Fruit fly (Drosophila melanogaster) whole organism, prepupa: Measurements from ENCODE around the gene zetaCOP.

ENCODE experiments used
- CG10631 ChIP-seq: fragments of 200-800 bp; sonication (Bioruptor generic); optimal IDR thresholded peaks from 2 replicates; lab custom pipeline; 2016; ENCODE audit warnings: missing biosample characterization, missing genetic modification characterization
- CG10669 ChIP-seq: fragments of 200-800 bp; sonication (Bioruptor generic); optimal IDR thresholded peaks from 3 replicates; lab custom pipeline; 2018; ENCODE audit warnings: missing biosample characterization, mild to moderate bottlenecking, missing genetic modification characterization, moderate library complexity
- CG11294 ChIP-seq: fragments of 200-800 bp; sonication (Bioruptor generic); IDR thresholded peaks from 2 replicates; pipeline ENCODE4 v1.3.6; 2022; ENCODE audit warnings: missing biosample characterization, missing genetic modification characterization
- CG11902 ChIP-seq: fragments of 200-800 bp; sonication (Bioruptor generic); optimal IDR thresholded peaks from 3 replicates; lab custom pipeline; 2016; ENCODE audit warnings: missing biosample characterization, missing genetic modification characterization
- CG15336 ChIP-seq: fragments of 200-800 bp; sonication (Bioruptor generic); IDR thresholded peaks from 2 replicates; pipeline ENCODE4 v1.3.6; 2022; ENCODE audit warnings: missing biosample characterization, missing genetic modification characterization
- CG1621 ChIP-seq: fragments of 200-800 bp; sonication (Bioruptor generic); optimal IDR thresholded peaks from 3 replicates; lab custom pipeline; 2018; ENCODE audit warnings: missing biosample characterization, mild to moderate bottlenecking, missing genetic modification characterization
- CG16779 ChIP-seq: fragments of 200-800 bp; sonication (Bioruptor generic); optimal IDR thresholded peaks from 3 replicates; lab custom pipeline; 2017; ENCODE audit warnings: missing biosample characterization, mild to moderate bottlenecking, missing genetic modification characterization
- CG32006 ChIP-seq: fragments of 200-800 bp; sonication (Bioruptor generic); optimal IDR thresholded peaks from 3 replicates; lab custom pipeline; 2017; ENCODE audit warnings: missing biosample characterization, mild to moderate bottlenecking, missing genetic modification characterization
- CG34406 ChIP-seq: fragments of 200-800 bp; sonication (Bioruptor generic); optimal IDR thresholded peaks from 3 replicates; lab custom pipeline; 2016; ENCODE audit warnings: missing biosample characterization, missing genetic modification characterization
- CG3919 ChIP-seq: fragments of 200-800 bp; sonication (Bioruptor generic); optimal IDR thresholded peaks from 3 replicates; lab custom pipeline; 2016; ENCODE audit warnings: missing biosample characterization, missing genetic modification characterization
- CG4318 ChIP-seq: fragments of 200-800 bp; sonication (Bioruptor generic); optimal IDR thresholded peaks from 3 replicates; lab custom pipeline; 2017; ENCODE audit warnings: missing biosample characterization, mild to moderate bottlenecking, missing genetic modification characterization
- CG6163 ChIP-seq: fragments of 200-800 bp; sonication (Bioruptor generic); IDR thresholded peaks from 3 replicates; pipeline ENCODE4 v1.3.6; 2022; ENCODE audit warnings: missing biosample characterization, missing genetic modification characterization
- CG6276 ChIP-seq: fragments of 200-800 bp; sonication (Bioruptor generic); optimal IDR thresholded peaks from 2 replicates; lab custom pipeline; 2017; ENCODE audit warnings: missing biosample characterization, mild to moderate bottlenecking, missing genetic modification characterization
- CG6808 ChIP-seq: fragments of 200-800 bp; sonication (Bioruptor generic); optimal IDR thresholded peaks from 3 replicates; lab custom pipeline; 2017; ENCODE audit warnings: missing biosample characterization, missing genetic modification characterization, mild to moderate bottlenecking, moderate library complexity, missing genetic modification reagents
- CG6854 ChIP-seq: fragments of 200-800 bp; sonication (Bioruptor generic); optimal IDR thresholded peaks from 2 replicates; lab custom pipeline; 2017; ENCODE audit warnings: missing biosample characterization, mild to moderate bottlenecking, missing genetic modification characterization
- CG7368 ChIP-seq: fragments of 200-800 bp; sonication (Bioruptor generic); optimal IDR thresholded peaks from 3 replicates; lab custom pipeline; 2016; ENCODE audit warnings: missing biosample characterization, missing genetic modification characterization
- CG8119 ChIP-seq: fragments of 200-800 bp; sonication (Bioruptor generic); IDR thresholded peaks from 3 replicates; pipeline ENCODE4 v1.3.6; 2022; ENCODE audit warnings: missing biosample characterization, missing genetic modification characterization
- CG9139 ChIP-seq: fragments of 200-800 bp; sonication (Bioruptor generic); optimal IDR thresholded peaks from 3 replicates; lab custom pipeline; 2017; ENCODE audit warnings: missing biosample characterization, mild to moderate bottlenecking, missing genetic modification characterization
- Eip75B ChIP-seq: fragments of 200-800 bp; sonication (Bioruptor generic); optimal IDR thresholded peaks from 3 replicates; lab custom pipeline; 2016; ENCODE audit warnings: missing biosample characterization, missing genetic modification characterization
- Eip93F ChIP-seq: fragments of 200-800 bp; sonication (Bioruptor generic); optimal IDR thresholded peaks from 2 replicates; lab custom pipeline; 2016; ENCODE audit warnings: missing biosample characterization, mild to moderate bottlenecking, missing genetic modification characterization
- Ets21C ChIP-seq: fragments of 200-800 bp; sonication (Bioruptor generic); optimal IDR thresholded peaks from 3 replicates; lab custom pipeline; 2016; ENCODE audit warnings: missing biosample characterization, missing genetic modification characterization
- Ets96B ChIP-seq: fragments of 200-800 bp; optimal IDR thresholded peaks from 2 replicates; lab custom pipeline; 2019; ENCODE audit warnings: missing biosample characterization, mild to moderate bottlenecking, missing genetic modification characterization, moderate library complexity
- Gug ChIP-seq: fragments of 200-800 bp; sonication (Bioruptor generic); IDR thresholded peaks from 2 replicates; pipeline ENCODE4 v1.3.6; 2022; ENCODE audit warnings: missing biosample characterization, missing genetic modification characterization
- Hr38 ChIP-seq: sonication (Bioruptor generic); optimal IDR thresholded peaks from 2 replicates; lab custom pipeline; 2016; ENCODE audit warnings: missing biosample characterization, missing genetic modification characterization
- Hr39 ChIP-seq: fragments of 200-800 bp; sonication (Bioruptor generic); optimal IDR thresholded peaks from 2 replicates; lab custom pipeline; 2016; ENCODE audit warnings: missing biosample characterization, missing genetic modification characterization
- Hr4 ChIP-seq: fragments of 200-800 bp; sonication (Bioruptor generic); optimal IDR thresholded peaks from 3 replicates; lab custom pipeline; 2016; ENCODE audit warnings: missing biosample characterization, missing genetic modification characterization
- Lpt ChIP-seq: fragments of 200-800 bp; sonication (Bioruptor generic); optimal IDR thresholded peaks from 3 replicates; lab custom pipeline; 2016; ENCODE audit warnings: missing biosample characterization, missing genetic modification characterization
- Met ChIP-seq: fragments of 200-800 bp; sonication (Bioruptor generic); optimal IDR thresholded peaks from 3 replicates; lab custom pipeline; 2016; ENCODE audit warnings: missing biosample characterization, missing genetic modification characterization
- OdsH ChIP-seq: fragments of 200-800 bp; sonication (Bioruptor generic); optimal IDR thresholded peaks from 3 replicates; lab custom pipeline; 2016; ENCODE audit warnings: missing biosample characterization, missing genetic modification characterization
- Smox ChIP-seq: fragments of 200-800 bp; sonication (Bioruptor generic); optimal IDR thresholded peaks from 3 replicates; lab custom pipeline; 2016; ENCODE audit warnings: missing biosample characterization, missing genetic modification characterization
- Sox102F ChIP-seq: fragments of 200-800 bp; sonication (Bioruptor generic); optimal IDR thresholded peaks from 2 replicates; lab custom pipeline; 2016; ENCODE audit warnings: missing biosample characterization, mild to moderate bottlenecking, missing genetic modification characterization
- Sox14 ChIP-seq: fragments of 200-800 bp; sonication (Bioruptor generic); optimal IDR thresholded peaks from 3 replicates; lab custom pipeline; 2016; ENCODE audit warnings: missing biosample characterization, missing genetic modification characterization
- Sox15 ChIP-seq: fragments of 200-800 bp; sonication (Bioruptor generic); optimal IDR thresholded peaks from 3 replicates; lab custom pipeline; 2016; ENCODE audit warnings: missing biosample characterization, missing genetic modification characterization
- achi ChIP-seq: fragments of 200-800 bp; sonication (Bioruptor generic); optimal IDR thresholded peaks from 3 replicates; lab custom pipeline; 2016; ENCODE audit warnings: missing biosample characterization, missing genetic modification characterization
- acj6 ChIP-seq: fragments of 200-800 bp; sonication (Bioruptor generic); optimal IDR thresholded peaks from 3 replicates; lab custom pipeline; 2016; ENCODE audit warnings: missing biosample characterization, missing genetic modification characterization
- cyc ChIP-seq: fragments of 200-800 bp; sonication (Bioruptor generic); optimal IDR thresholded peaks from 3 replicates; lab custom pipeline; 2016; ENCODE audit warnings: missing biosample characterization, missing genetic modification characterization
- dac ChIP-seq: fragments of 200-800 bp; sonication (Bioruptor generic); optimal IDR thresholded peaks from 2 replicates; lab custom pipeline; 2017; ENCODE audit warnings: missing biosample characterization, mild to moderate bottlenecking, missing genetic modification characterization
- dsx ChIP-seq: fragments of 200-800 bp; optimal IDR thresholded peaks from 3 replicates; lab custom pipeline; 2019; ENCODE audit warnings: missing biosample characterization, mild to moderate bottlenecking, missing genetic modification characterization, moderate library complexity; ENCODE audit not compliant: poor library complexity, severe bottlenecking
- eg ChIP-seq: fragments of 200-800 bp; sonication (Bioruptor generic); IDR thresholded peaks from 3 replicates; pipeline ENCODE4 v1.3.6; 2022; ENCODE audit warnings: missing biosample characterization, missing genetic modification characterization
- esn ChIP-seq: fragments of 200-800 bp; sonication (Bioruptor generic); optimal IDR thresholded peaks from 2 replicates; lab custom pipeline; 2016; ENCODE audit warnings: missing biosample characterization, mild to moderate bottlenecking, missing genetic modification characterization, moderate library complexity
- fd59A ChIP-seq: fragments of 200-800 bp; sonication (Bioruptor generic); optimal IDR thresholded peaks from 2 replicates; lab custom pipeline; 2017; ENCODE audit warnings: missing biosample characterization, mild to moderate bottlenecking, missing genetic modification characterization, missing genetic modification reagents
- fd85E ChIP-seq: fragments of 200-800 bp; sonication (Bioruptor generic); optimal IDR thresholded peaks from 3 replicates; lab custom pipeline; 2016; ENCODE audit warnings: missing biosample characterization, missing genetic modification characterization
- fkh ChIP-seq: fragments of 200-800 bp; sonication (Bioruptor generic); optimal IDR thresholded peaks from 3 replicates; lab custom pipeline; 2017; ENCODE audit warnings: missing biosample characterization, mild to moderate bottlenecking, missing genetic modification characterization, moderate library complexity
- lz ChIP-seq: fragments of 200-800 bp; sonication (Bioruptor generic); optimal IDR thresholded peaks from 3 replicates; lab custom pipeline; 2016; ENCODE audit warnings: missing biosample characterization, missing genetic modification characterization
- net ChIP-seq: fragments of 200-800 bp; sonication (Bioruptor generic); optimal IDR thresholded peaks from 3 replicates; lab custom pipeline; 2016; ENCODE audit warnings: missing biosample characterization, missing genetic modification characterization
- pdm3 ChIP-seq: fragments of 200-800 bp; sonication (Bioruptor generic); optimal IDR thresholded peaks from 3 replicates; lab custom pipeline; 2016; ENCODE audit warnings: missing biosample characterization, missing genetic modification characterization
- salr ChIP-seq, 2 experiments: fragments of 200-800 bp; sonication (Bioruptor generic); optimal IDR thresholded peaks; 3 replicates each; lab custom pipeline; 2016 to 2018; ENCODE audit warnings: missing biosample characterization in 2 of 2, missing genetic modification characterization in 2 of 2, mild to moderate bottlenecking in 1 of 2
- spab ChIP-seq: fragments of 200-800 bp; sonication (Bioruptor generic); optimal IDR thresholded peaks from 2 replicates; lab custom pipeline; 2017; ENCODE audit warnings: missing biosample characterization, mild to moderate bottlenecking, missing genetic modification characterization, missing genetic modification reagents
- ss ChIP-seq, 2 experiments: fragments of 200-800 bp; sonication (Bioruptor generic); optimal IDR thresholded peaks; 2 replicates in 1 of 2; 3 replicates in 1 of 2; lab custom pipeline; 2017 to 2018; ENCODE audit warnings: mild to moderate bottlenecking in 2 of 2, missing biosample characterization in 2 of 2, missing genetic modification characterization in 2 of 2, moderate library complexity in 1 of 2
- svp ChIP-seq: fragments of 200-800 bp; sonication (Bioruptor generic); peaks from one replicate; lab custom pipeline; 2016; ENCODE audit warnings: missing biosample characterization, missing genetic modification characterization
- topi ChIP-seq: fragments of 200-800 bp; sonication (Bioruptor generic); optimal IDR thresholded peaks from 3 replicates; lab custom pipeline; 2016; ENCODE audit warnings: missing biosample characterization, missing genetic modification characterization

zetaCOP gene

DNA sequence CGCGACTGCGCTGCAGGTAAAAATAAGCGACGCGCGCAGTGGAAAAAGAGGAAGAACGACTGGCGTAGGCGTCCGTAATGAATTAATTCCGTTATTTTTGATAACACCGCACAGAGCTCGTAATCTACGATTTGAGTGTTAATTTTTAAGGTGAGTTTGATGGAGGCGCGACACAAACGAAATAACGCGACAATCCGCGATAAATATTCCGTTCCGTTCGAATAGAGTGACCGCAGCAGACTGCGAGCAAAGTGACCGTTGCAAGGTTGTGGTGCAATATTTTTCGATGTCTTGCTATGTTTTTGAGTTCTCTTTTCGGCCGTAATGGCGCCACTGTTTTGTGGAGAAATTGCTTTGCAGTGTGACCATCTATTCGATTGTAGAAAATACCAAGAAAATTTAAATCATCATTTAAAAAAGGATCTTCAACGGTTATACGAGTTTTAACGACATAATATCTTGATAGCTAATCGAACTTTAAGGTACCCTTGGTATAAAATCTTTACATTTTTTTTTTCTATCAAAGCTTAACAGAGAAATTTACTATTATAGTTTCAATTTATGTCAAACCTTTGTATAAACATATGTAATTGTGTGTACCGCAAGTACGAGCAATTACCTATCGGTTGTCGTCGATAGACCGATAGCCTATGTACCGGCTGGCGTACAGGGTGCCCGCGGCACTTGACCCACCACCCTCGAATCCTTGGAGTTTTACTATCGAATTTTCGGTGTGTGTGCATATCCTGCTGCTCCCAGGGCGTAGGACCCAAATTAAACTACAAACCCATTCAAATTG, 38.3 kb upstream of the zetaCOP start, which contains the start of the genes CG43954, Lasp and Dab:
TSS of gene CG43954 (minus strand) at position 248 of the 799 bp plus-strand sequence.
TSS of gene Lasp (minus strand) at position 248 of the 799 bp plus-strand sequence.
TSS of gene Dab (plus strand) at position 697 of the 799 bp plus-strand sequence.
- TF ChIP-seq CG10669 (GFP tag; lab: Kevin White, UChicago): no peak
- no peak for TF ChIP-seq fd85E
- peak; percentile 22 for TF ChIP-seq esn (GFP tag; lab: Kevin White, UChicago)
- TF ChIP-seq spab (GFP tag; lab: Kevin White, UChicago): no peak
- TF ChIP-seq CG16779 (tag; lab: Kevin White, UChicago): peak; percentile 17
- no peak for TF ChIP-seq CG7368 (GFP tag; lab: Kevin White, UChicago)
- TF ChIP-seq CG11902: no peak
- TF ChIP-seq Ets21C (GFP tag; lab: Kevin White, UChicago): no peak
- TF ChIP-seq Sox102F (GFP tag; lab: Kevin White, UChicago): peak; percentile 21
- no peak for TF ChIP-seq Eip93F (GFP tag; lab: Kevin White, UChicago)
- no peak for TF ChIP-seq CG10631 (GFP tag; lab: Kevin White, UChicago)
- no peak for TF ChIP-seq dsx (GFP tag; lab: Kevin White, UChicago)
- no peak for TF ChIP-seq Lpt
- TF ChIP-seq CG32006: no peak
- TF ChIP-seq CG4318 (GFP tag; lab: Kevin White, UChicago): no peak
- TF ChIP-seq CG15336 (GFP tag; lab: Robert Waterston, UW): peak; percentile 51; the same call in 1 of the 2 replicates
- TF ChIP-seq CG6808 (GFP tag; lab: Kevin White, UChicago): no peak
- no peak for TF ChIP-seq OdsH (GFP tag; lab: Kevin White, UChicago)
- TF ChIP-seq eg (GFP tag; lab: Robert Waterston, UW): peak; percentile 50; the same call in 2 of the 3 replicates
- peak; percentile 32 for TF ChIP-seq topi (GFP tag; lab: Kevin White, UChicago)
- TF ChIP-seq CG8119: no peak
- peak; percentile 17 for TF ChIP-seq Eip75B (GFP tag; lab: Kevin White, UChicago)
- no peak for TF ChIP-seq fd59A (GFP tag; lab: Kevin White, UChicago)
- TF ChIP-seq Hr39 (GFP tag; lab: Kevin White, UChicago): no peak
- TF ChIP-seq acj6: no peak
- TF ChIP-seq pdm3: no peak
- no peak for TF ChIP-seq Sox15 (GFP tag; lab: Kevin White, UChicago)
- TF ChIP-seq salr (GFP tag; optimal IDR thresholded peaks at IDR 0.05; lab: Kevin White, UChicago): no peak
- no peak for TF ChIP-seq Hr38 (GFP tag; lab: Kevin White, UChicago)
- TF ChIP-seq net (GFP tag; lab: Kevin White, UChicago): peak; percentile 32
- peak; percentile 16 for TF ChIP-seq lz (GFP tag; lab: Kevin White, UChicago)
- peak; percentile 20 for TF ChIP-seq CG9139 (GFP tag; lab: Kevin White, UChicago)
- TF ChIP-seq CG6854 (GFP tag; lab: Kevin White, UChicago): peak; percentile 27
- TF ChIP-seq svp (GFP tag; lab: Kevin White, UChicago): peak; percentile 58
- peak; percentile 11 for TF ChIP-seq CG6276 (GFP tag; lab: Kevin White, UChicago)
- TF ChIP-seq Hr4: no peak
- no peak for TF ChIP-seq CG34406
- TF ChIP-seq Sox14: peak; percentile 29
- no peak for TF ChIP-seq CG11294 (GFP tag; lab: Robert Waterston, UW)
- peak; percentile 35 for TF ChIP-seq Met
- TF ChIP-seq Ets96B (tag; lab: Kevin White, UChicago): no peak
- TF ChIP-seq Smox (GFP tag; lab: Kevin White, UChicago): no peak
- peak in 1 of 2 experiments; percentile 41 for TF ChIP-seq ss (GFP tag; optimal IDR thresholded peaks at IDR 0.05; lab: Kevin White, UChicago)
- TF ChIP-seq fkh (GFP tag; lab: Kevin White, UChicago): no peak
- TF ChIP-seq CG1621: peak; percentile 22
- peak; percentile 59 for TF ChIP-seq CG3919 (GFP tag; lab: Kevin White, UChicago)
- no peak for TF ChIP-seq dac (GFP tag; lab: Kevin White, UChicago)
- no peak for TF ChIP-seq Gug
- TF ChIP-seq cyc (GFP tag; lab: Kevin White, UChicago): no peak
- peak; percentile 57 for TF ChIP-seq CG6163
- peak; percentile 7 for TF ChIP-seq achi (GFP tag; lab: Kevin White, UChicago)
